Worm (Caenorhabditis elegans) whole organism, L1 larva: ENCODE measurements around the gene tmem-24.

Source experiments
- C04F5.9 ChIP-seq: sonication (generic microtip); optimal IDR thresholded peaks from 2 replicates; lab custom pipeline; 2016; ENCODE audit warnings: missing genetic modification characterization, missing compliant biosample characterization
- C16A3.4 ChIP-seq: fragments of 150-350 bp; optimal IDR thresholded peaks from 2 replicates; lab custom pipeline; 2014; ENCODE audit warnings: missing biosample characterization, missing genetic modification characterization
- C34B4.2 ChIP-seq: sonication (generic microtip); optimal IDR thresholded peaks from 2 replicates; lab custom pipeline; 2017; ENCODE audit warnings: mild to moderate bottlenecking, missing genetic modification characterization, missing compliant biosample characterization
- Y116A8C.19 ChIP-seq: sonication (generic microtip); optimal IDR thresholded peaks from 2 replicates; lab custom pipeline; 2016; ENCODE audit warnings: missing compliant biosample characterization, missing genetic modification characterization, borderline replicate concordance
- aha-1 ChIP-seq: fragments of 150-350 bp; optimal IDR thresholded peaks from 2 replicates; lab custom pipeline; 2014; ENCODE audit warnings: missing biosample characterization, missing genetic modification characterization
- ama-1 ChIP-seq: fragments of 150-350 bp; optimal IDR thresholded peaks from 2 replicates; lab custom pipeline; 2014
- blmp-1 ChIP-seq: fragments of 150-350 bp; optimal IDR thresholded peaks from 2 replicates; lab custom pipeline; 2014; ENCODE audit warnings: missing biosample characterization, missing genetic modification characterization
- ceh-63 ChIP-seq: fragments of 200-800 bp; sonication (Bioruptor generic); optimal IDR thresholded peaks from 2 replicates; lab custom pipeline; 2018; ENCODE audit warnings: mild to moderate bottlenecking, missing genetic modification characterization, missing compliant biosample characterization
- ceh-88 ChIP-seq: fragments of 200-800 bp; sonication (Bioruptor generic); IDR thresholded peaks from 2 replicates; pipeline ENCODE4 v1.3.6; 2022; ENCODE audit warnings: missing genetic modification characterization, missing compliant biosample characterization
- dpl-1 ChIP-seq, 3 experiments: fragments of 150-350 bp in 2 of 3; sonication (generic microtip) in 1 of 3; optimal IDR thresholded peaks; 2 replicates each; lab custom pipeline; 2014 to 2017; ENCODE audit warnings: missing biosample characterization in 3 of 3, missing genetic modification characterization in 3 of 3, missing genetic modification reagents in 3 of 3
- dsc-1 ChIP-seq: sonication (generic microtip); optimal IDR thresholded peaks from 2 replicates; lab custom pipeline; 2016; ENCODE audit warnings: mild to moderate bottlenecking, missing genetic modification characterization, missing compliant biosample characterization
- efl-3 ChIP-seq: fragments of 200-800 bp; sonication (Bioruptor generic); optimal IDR thresholded peaks from 2 replicates; lab custom pipeline; 2018; ENCODE audit warnings: mild to moderate bottlenecking, missing genetic modification characterization, missing compliant biosample characterization
- egl-27 ChIP-seq, 2 experiments: fragments of 150-350 bp in 1 of 2; sonication (generic microtip); optimal IDR thresholded peaks; 3 replicates each; lab custom pipeline; 2017 to 2018; ENCODE audit warnings: missing biosample characterization in 2 of 2, missing genetic modification characterization in 2 of 2, missing genetic modification reagents in 2 of 2
- elt-2 ChIP-seq: sonication (generic microtip); optimal IDR thresholded peaks from 2 replicates; lab custom pipeline; 2016; ENCODE audit warnings: missing genetic modification characterization, mild to moderate bottlenecking, inconsistent platforms, missing compliant biosample characterization, missing genetic modification reagents
- elt-3 ChIP-seq, 6 experiments: fragments of 150-350 bp in 1 of 6; sonication (generic microtip); optimal IDR thresholded peaks; 2 replicates each; lab custom pipeline; 2017 to 2018; ENCODE audit warnings: missing biosample characterization in 6 of 6, missing genetic modification characterization in 6 of 6, inconsistent platforms in 1 of 6
- ets-5 ChIP-seq: fragments of 200-800 bp; sonication (Bioruptor generic); IDR thresholded peaks from 2 replicates; pipeline ENCODE4 v1.3.6; 2022; ENCODE audit warnings: missing genetic modification characterization, missing compliant biosample characterization
- fkh-10 ChIP-seq: sonication (generic microtip); optimal IDR thresholded peaks from 2 replicates; lab custom pipeline; 2017; ENCODE audit warnings: missing biosample characterization, missing genetic modification reagents, missing genetic modification characterization
- fkh-8 ChIP-seq: sonication (generic microtip); optimal IDR thresholded peaks from 2 replicates; lab custom pipeline; 2016; ENCODE audit warnings: mild to moderate bottlenecking, missing genetic modification characterization, missing compliant biosample characterization
- fos-1 ChIP-seq: fragments of 150-350 bp; optimal IDR thresholded peaks from 2 replicates; lab custom pipeline; 2014; ENCODE audit warnings: missing biosample characterization, missing genetic modification characterization
- hlh-17 ChIP-seq: fragments of 200-800 bp; sonication (Bioruptor generic); optimal IDR thresholded peaks from 2 replicates; lab custom pipeline; 2018; ENCODE audit warnings: missing genetic modification characterization, mild to moderate bottlenecking, missing compliant biosample characterization, moderate library complexity, borderline replicate concordance
- isw-1 ChIP-seq: fragments of 200-800 bp; sonication (Bioruptor generic); IDR thresholded peaks from 2 replicates; pipeline ENCODE4 v1.3.6; 2022; ENCODE audit warnings: missing genetic modification characterization, missing compliant biosample characterization
- jun-1 ChIP-seq: fragments of 150-350 bp; optimal IDR thresholded peaks from 2 replicates; lab custom pipeline; 2014; ENCODE audit warnings: missing biosample characterization, missing genetic modification reagents, missing genetic modification characterization
- lin-14 ChIP-seq: fragments of 200-800 bp; sonication (Bioruptor generic); optimal IDR thresholded peaks from 2 replicates; lab custom pipeline; 2018; ENCODE audit warnings: mild to moderate bottlenecking, missing genetic modification characterization, moderate library complexity, missing compliant biosample characterization
- lin-15B ChIP-seq: fragments of 150-350 bp; sonication (generic microtip); optimal IDR thresholded peaks from 3 replicates; lab custom pipeline; 2014; ENCODE audit warnings: missing biosample characterization, missing genetic modification characterization
- lin-39 ChIP-seq: fragments of 150-350 bp; optimal IDR thresholded peaks from 2 replicates; lab custom pipeline; 2014; ENCODE audit warnings: missing biosample characterization, missing genetic modification reagents, missing genetic modification characterization
- mdl-1 ChIP-seq, 2 experiments: fragments of 150-350 bp; optimal IDR thresholded peaks; 2 replicates each; lab custom pipeline; 2014 to 2017; ENCODE audit warnings: missing biosample characterization in 2 of 2, missing genetic modification characterization in 2 of 2, inconsistent platforms in 1 of 2
- mep-1 ChIP-seq: fragments of 150-350 bp; optimal IDR thresholded peaks from 2 replicates; lab custom pipeline; 2014; ENCODE audit warnings: missing biosample characterization, missing genetic modification characterization
- nhr-11 ChIP-seq: fragments of 150-350 bp; optimal IDR thresholded peaks from 2 replicates; lab custom pipeline; 2014; ENCODE audit warnings: missing biosample characterization, missing genetic modification characterization
- nhr-19 ChIP-seq: fragments of 200-800 bp; sonication (Bioruptor generic); conservative IDR thresholded peaks from 2 replicates; pipeline ENCODE4 v1.3.6; 2022; ENCODE audit warnings: missing genetic modification characterization, missing compliant biosample characterization
- nhr-20 ChIP-seq: sonication (generic microtip); optimal IDR thresholded peaks from 2 replicates; lab custom pipeline; 2016; ENCODE audit warnings: mild to moderate bottlenecking, missing genetic modification characterization, missing compliant biosample characterization
- nhr-71 ChIP-seq: sonication (generic microtip); optimal IDR thresholded peaks from 2 replicates; lab custom pipeline; 2016; ENCODE audit warnings: mild to moderate bottlenecking, missing genetic modification characterization, moderate library complexity, missing compliant biosample characterization
- pag-3 ChIP-seq: sonication (generic microtip); optimal IDR thresholded peaks from 2 replicates; lab custom pipeline; 2017; ENCODE audit warnings: missing genetic modification characterization, mild to moderate bottlenecking, missing compliant biosample characterization, antibody characterized with exemption, borderline replicate concordance; ENCODE audit not compliant: insufficient read depth
- pax-3 ChIP-seq: fragments of 200-800 bp; sonication (Bioruptor generic); optimal IDR thresholded peaks from 2 replicates; lab custom pipeline; 2018; ENCODE audit warnings: mild to moderate bottlenecking, missing genetic modification characterization, moderate library complexity, missing compliant biosample characterization
- pqm-1 ChIP-seq: sonication (generic microtip); optimal IDR thresholded peaks from 3 replicates; lab custom pipeline; 2017; ENCODE audit warnings: missing biosample characterization, missing genetic modification characterization
- rnt-1 ChIP-seq: sonication (generic microtip); optimal IDR thresholded peaks from 2 replicates; lab custom pipeline; 2016; ENCODE audit warnings: mild to moderate bottlenecking, missing genetic modification characterization, moderate library complexity, missing compliant biosample characterization
- skn-1 ChIP-seq: fragments of 150-350 bp; optimal IDR thresholded peaks from 2 replicates; lab custom pipeline; 2014; ENCODE audit warnings: missing biosample characterization, missing genetic modification characterization
- snpc-4 ChIP-seq: fragments of 150-350 bp; optimal IDR thresholded peaks from 2 replicates; lab custom pipeline; 2014; ENCODE audit warnings: missing biosample characterization, missing genetic modification characterization
- snu-23 ChIP-seq: sonication (generic microtip); optimal IDR thresholded peaks from 2 replicates; lab custom pipeline; 2016; ENCODE audit warnings: missing genetic modification characterization, missing compliant biosample characterization
- swsn-7 ChIP-seq: sonication (generic microtip); optimal IDR thresholded peaks from 2 replicates; lab custom pipeline; 2016; ENCODE audit warnings: missing genetic modification characterization, missing compliant biosample characterization
- tlp-1 ChIP-seq: fragments of 150-350 bp; optimal IDR thresholded peaks from 2 replicates; lab custom pipeline; 2014; ENCODE audit warnings: missing biosample characterization, missing genetic modification characterization
- unc-130 ChIP-seq: fragments of 150-350 bp; optimal IDR thresholded peaks from 2 replicates; lab custom pipeline; 2017; ENCODE audit warnings: missing biosample characterization, missing genetic modification characterization, inconsistent platforms
- unc-30 ChIP-seq: sonication (generic microtip); optimal IDR thresholded peaks from 2 replicates; lab custom pipeline; 2017; ENCODE audit warnings: missing biosample characterization, missing genetic modification characterization
- vab-15 ChIP-seq: sonication (generic microtip); optimal IDR thresholded peaks from 2 replicates; lab custom pipeline; 2017; ENCODE audit warnings: missing genotype, mild to moderate bottlenecking, missing genetic modification characterization, missing compliant biosample characterization
- zag-1 ChIP-seq: fragments of 150-350 bp; optimal IDR thresholded peaks from 2 replicates; lab custom pipeline; 2014; ENCODE audit warnings: missing biosample characterization, missing genetic modification characterization
- zip-4 ChIP-seq: fragments of 200-800 bp; sonication (Bioruptor generic); optimal IDR thresholded peaks from 2 replicates; lab custom pipeline; 2018; ENCODE audit warnings: mild to moderate bottlenecking, missing genetic modification characterization, moderate library complexity, missing compliant biosample characterization
- ztf-11 ChIP-seq, 2 experiments: sonication (generic microtip); optimal IDR thresholded peaks; 2 replicates each; lab custom pipeline; 2016 to 2017; ENCODE audit warnings: missing genetic modification characterization in 2 of 2, missing biosample characterization in 1 of 2, missing compliant biosample characterization in 1 of 2
- ztf-4 ChIP-seq: fragments of 150-350 bp; optimal IDR thresholded peaks from 2 replicates; lab custom pipeline; 2014; ENCODE audit warnings: missing biosample characterization, missing genetic modification characterization

tmem-24 gene

DNA sequence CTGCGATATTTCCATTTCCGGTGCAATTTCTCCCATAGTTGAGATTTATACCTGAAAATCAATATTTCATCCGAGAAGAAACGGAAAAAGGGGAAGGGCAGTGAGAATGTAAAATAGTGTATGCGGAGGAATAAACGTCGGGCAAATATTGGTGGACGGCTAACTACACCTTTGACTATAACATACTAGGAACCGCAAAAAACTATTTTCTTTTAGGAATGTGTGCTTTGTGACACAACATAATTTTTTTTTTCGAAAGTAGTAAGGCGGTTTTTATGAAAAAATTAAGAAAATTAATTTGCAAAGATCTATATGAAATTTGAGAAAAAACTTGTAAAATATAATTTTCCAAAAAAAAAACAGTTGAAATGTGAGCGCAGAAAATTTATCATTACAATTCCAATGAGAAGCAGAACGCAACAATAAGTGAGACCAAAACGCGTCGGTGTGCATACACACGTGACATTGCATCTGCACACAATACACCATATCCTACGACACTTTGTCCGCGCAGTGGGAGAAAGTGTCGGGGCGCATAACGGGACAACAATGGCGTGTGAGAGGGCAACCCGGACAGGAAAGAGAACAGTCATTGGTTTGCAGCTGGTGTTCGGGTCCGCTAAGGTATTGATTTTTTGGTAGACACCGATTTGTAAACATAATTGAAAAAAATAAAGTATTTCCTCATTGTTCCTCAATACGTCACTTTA lies 5.6 kb upstream of the tmem-24 start, which contains the start of the genes sax-1 and R11G1.2 (continued):
- TF ChIP-seq ztf-11 (tag; optimal IDR thresholded peaks at IDR 0.05; lab: Kevin White, UChicago), result peak in 1 of 2 experiments; percentile 40
- TF ChIP-seq dsc-1 (tag; lab: Kevin White, UChicago), result peak; percentile 27
- TF ChIP-seq unc-30, result no peak
- TF ChIP-seq hlh-17, result no peak
- TF ChIP-seq Y116A8C.19 (tag; lab: Kevin White, UChicago), result no peak
- TF ChIP-seq ama-1 (lab: Kevin White, UChicago), result no peak
- no peak for TF ChIP-seq fkh-10 (GFP tag; lab: Kevin White, UChicago)
- peak; percentile 85 for TF ChIP-seq blmp-1
- peak; percentile 80 for TF ChIP-seq mep-1 (tag; lab: Kevin White, UChicago)
- TF ChIP-seq elt-2 (tag; lab: Kevin White, UChicago), result peak; percentile 6
- TF ChIP-seq C16A3.4 (tag; lab: Kevin White, UChicago), result peak; percentile 35
- peak in 2 of 3 experiments; percentile 35 to 43 for TF ChIP-seq dpl-1 (GFP tag; optimal IDR thresholded peaks at IDR 0.05; lab: Kevin White, UChicago)
- TF ChIP-seq pax-3, result no peak
- peak; percentile 49 to 87 for TF ChIP-seq mdl-1 (tag; optimal IDR thresholded peaks at IDR 0.05; lab: Kevin White, UChicago)
- TF ChIP-seq egl-27 (tag; optimal IDR thresholded peaks at IDR 0.05; lab: Kevin White, UChicago), result no peak
- no peak for TF ChIP-seq ets-5 (GFP tag; lab: Robert Waterston, UW)
- no peak for TF ChIP-seq ztf-4 (tag; lab: Kevin White, UChicago)
- no peak for TF ChIP-seq vab-15 (tag; lab: Kevin White, UChicago)
- no peak for TF ChIP-seq lin-15B (tag; lab: Kevin White, UChicago)
- TF ChIP-seq snu-23, result peak; percentile 64
- TF ChIP-seq unc-130 (tag; lab: Kevin White, UChicago), result no peak
- TF ChIP-seq swsn-7 (tag; lab: Kevin White, UChicago), result peak; percentile 60
- TF ChIP-seq zag-1 (tag; lab: Kevin White, UChicago), result no peak
- peak; percentile 27 for TF ChIP-seq fkh-8 (tag; lab: Kevin White, UChicago)
- no peak for TF ChIP-seq pqm-1 (tag; lab: Kevin White, UChicago)
- peak; percentile 5; the same call in 1 of the 2 replicates for TF ChIP-seq isw-1 (GFP tag; lab: Robert Waterston, UW)
- TF ChIP-seq ceh-88 (GFP tag; lab: Robert Waterston, UW), result peak; percentile 15; the same call in 1 of the 2 replicates
- no peak for TF ChIP-seq C34B4.2 (tag; lab: Kevin White, UChicago)
- no peak for TF ChIP-seq zip-4
- no peak for TF ChIP-seq jun-1
- TF ChIP-seq snpc-4, result no peak
- TF ChIP-seq C04F5.9 (tag; lab: Kevin White, UChicago), result no peak
- no peak for TF ChIP-seq fos-1
- no peak for TF ChIP-seq aha-1 (tag; lab: Kevin White, UChicago)
- TF ChIP-seq efl-3 (GFP tag; lab: Kevin White, UChicago), result no peak
- TF ChIP-seq nhr-19, result peak; percentile 42; the same call in 1 of the 2 replicates
- no peak for TF ChIP-seq elt-3 (tag; optimal IDR thresholded peaks at IDR 0.05; lab: Kevin White, UChicago)
- TF ChIP-seq lin-39 (tag; lab: Kevin White, UChicago), result peak; percentile 3
- TF ChIP-seq nhr-71 (tag; lab: Kevin White, UChicago), result peak; percentile 71
- TF ChIP-seq skn-1 (tag; lab: Kevin White, UChicago), result no peak
- TF ChIP-seq tlp-1 (tag; lab: Kevin White, UChicago), result no peak
- TF ChIP-seq nhr-20 (tag; lab: Kevin White, UChicago), result peak; percentile 62

ce11 chrX:3645924-3646323 lies 1.2 kb upstream of the tmem-24 start:
- TF ChIP-seq lin-14 (GFP tag; lab: Kevin White, UChicago) (peak; percentile 77), nhr-11 (tag; lab: Kevin White, UChicago) (no peak), ama-1 (lab: Kevin White, UChicago) (no peak), pag-3 (tag; lab: Kevin White, UChicago) (peak; percentile 85), nhr-71 (tag; lab: Kevin White, UChicago) (peak; percentile 32), rnt-1 (tag; lab: Kevin White, UChicago) (peak; percentile 40), ceh-63 (GFP tag; lab: Kevin White, UChicago) (no peak)
